Worm (Caenorhabditis elegans) whole organism, mixed stage, embryonic: ENCODE measurements around the gene mab-23.

ENCODE experiments used
- M03D4.4 ChIP-seq: sonication (generic microtip); optimal IDR thresholded peaks from 2 replicates; lab custom pipeline; 2017; ENCODE audit warnings: mild to moderate bottlenecking, missing genetic modification characterization, missing compliant biosample characterization
- ceh-39 ChIP-seq: fragments of 150-350 bp; optimal IDR thresholded peaks from 2 replicates; lab custom pipeline; 2014; ENCODE audit warnings: missing biosample characterization, missing genetic modification characterization
- ceh-43 ChIP-seq: fragments of 200-800 bp; sonication (Bioruptor generic); optimal IDR thresholded peaks from 2 replicates; lab custom pipeline; 2018; ENCODE audit warnings: mild to moderate bottlenecking, missing genetic modification characterization, moderate library complexity, missing compliant biosample characterization
- ceh-83 ChIP-seq: fragments of 200-800 bp; sonication (Bioruptor generic); optimal IDR thresholded peaks from 2 replicates; lab custom pipeline; 2018; ENCODE audit warnings: mild to moderate bottlenecking, missing genetic modification characterization, missing compliant biosample characterization
- ces-1 ChIP-seq: fragments of 150-350 bp; optimal IDR thresholded peaks from 2 replicates; lab custom pipeline; 2014; ENCODE audit warnings: missing biosample characterization, missing genetic modification reagents, missing genetic modification characterization
- cnd-1 ChIP-seq: fragments of 200-800 bp; sonication (Bioruptor generic); optimal IDR thresholded peaks from 2 replicates; lab custom pipeline; 2018; ENCODE audit warnings: mild to moderate bottlenecking, missing genetic modification characterization, missing compliant biosample characterization
- drap-1 ChIP-seq: fragments of 200-800 bp; sonication (Bioruptor generic); optimal IDR thresholded peaks from 3 replicates; lab custom pipeline; 2018; ENCODE audit warnings: mild to moderate bottlenecking, missing genetic modification characterization, missing compliant biosample characterization
- elt-1 ChIP-seq: sonication (generic microtip); optimal IDR thresholded peaks from 2 replicates; lab custom pipeline; 2017; ENCODE audit warnings: missing genetic modification characterization, mild to moderate bottlenecking, missing compliant biosample characterization, antibody characterized with exemption, moderate library complexity, borderline replicate concordance; ENCODE audit not compliant: insufficient read depth
- elt-3 ChIP-seq: fragments of 150-350 bp; optimal IDR thresholded peaks from 2 replicates; lab custom pipeline; 2014; ENCODE audit warnings: missing biosample characterization, missing genetic modification characterization
- flh-1 ChIP-seq: fragments of 200-800 bp; sonication (Bioruptor generic); optimal IDR thresholded peaks from 2 replicates; lab custom pipeline; 2018; ENCODE audit warnings: mild to moderate bottlenecking, missing genetic modification characterization, moderate library complexity, missing compliant biosample characterization
- ham-2 ChIP-seq: fragments of 200-800 bp; sonication (Bioruptor generic); optimal IDR thresholded peaks from 2 replicates; lab custom pipeline; 2018; ENCODE audit warnings: mild to moderate bottlenecking, missing genetic modification characterization, missing compliant biosample characterization
- hlh-1 ChIP-seq: fragments of 150-350 bp; optimal IDR thresholded peaks from 2 replicates; lab custom pipeline; 2014; ENCODE audit warnings: missing biosample characterization, missing genetic modification reagents, missing genetic modification characterization
- lin-13 ChIP-seq: fragments of 150-350 bp; optimal IDR thresholded peaks from 2 replicates; lab custom pipeline; 2014; ENCODE audit warnings: missing biosample characterization, missing genetic modification characterization
- lsy-2 ChIP-seq: fragments of 150-350 bp; optimal IDR thresholded peaks from 2 replicates; lab custom pipeline; 2014; ENCODE audit warnings: missing biosample characterization, missing genetic modification characterization
- mab-5 ChIP-seq: fragments of 150-350 bp; optimal IDR thresholded peaks from 2 replicates; lab custom pipeline; 2014; ENCODE audit warnings: missing biosample characterization, missing genetic modification characterization
- mep-1 ChIP-seq: fragments of 150-350 bp; optimal IDR thresholded peaks from 2 replicates; lab custom pipeline; 2017; ENCODE audit warnings: missing biosample characterization, missing genetic modification reagents, missing genetic modification characterization, inconsistent platforms
- mls-2 ChIP-seq: sonication (generic microtip); optimal IDR thresholded peaks from 2 replicates; lab custom pipeline; 2016; ENCODE audit warnings: mild to moderate bottlenecking, missing genetic modification characterization, moderate library complexity, missing compliant biosample characterization
- nhr-237 ChIP-seq: fragments of 150-350 bp; optimal IDR thresholded peaks from 2 replicates; lab custom pipeline; 2014; ENCODE audit warnings: missing biosample characterization, missing genetic modification characterization
- pha-4 ChIP-seq: fragments of 150-350 bp; optimal IDR thresholded peaks from 2 replicates; lab custom pipeline; 2018; ENCODE audit warnings: missing biosample characterization, missing genetic modification reagents, missing genetic modification characterization
- sem-2 ChIP-seq: fragments of 200-800 bp; sonication (Bioruptor generic); optimal IDR thresholded peaks from 2 replicates; lab custom pipeline; 2018; ENCODE audit warnings: mild to moderate bottlenecking, missing genetic modification characterization, missing compliant biosample characterization
- snpc-4 ChIP-seq: fragments of 150-350 bp; optimal IDR thresholded peaks from 2 replicates; lab custom pipeline; 2014; ENCODE audit warnings: missing biosample characterization, missing genetic modification characterization
- unc-120 ChIP-seq: sonication (generic microtip); optimal IDR thresholded peaks from 2 replicates; lab custom pipeline; 2017; ENCODE audit warnings: missing genetic modification characterization, missing compliant biosample characterization; ENCODE audit not compliant: poor library complexity, severe bottlenecking
- unc-39 ChIP-seq: fragments of 150-350 bp; optimal IDR thresholded peaks from 2 replicates; lab custom pipeline; 2014; ENCODE audit warnings: missing biosample characterization, missing genetic modification characterization
- unc-62 ChIP-seq: fragments of 150-350 bp; optimal IDR thresholded peaks from 2 replicates; lab custom pipeline; 2014; ENCODE audit warnings: missing biosample characterization, missing genetic modification reagents, missing genetic modification characterization
- zip-8 ChIP-seq: fragments of 150-350 bp; optimal IDR thresholded peaks from 2 replicates; lab custom pipeline; 2014; ENCODE audit warnings: missing biosample characterization, missing genetic modification characterization

mab-23 gene

ce11 chrV:10672601-10673000, 39.7 kb downstream of the mab-23 start:
- peak; percentile 2 for TF ChIP-seq ces-1
- TF ChIP-seq flh-1 (GFP tag; lab: Kevin White, UChicago), result no peak

ce11 chrV:10675978-10676377, 43.1 kb downstream of the mab-23 start:
- TF ChIP-seq pha-4 (tag; lab: Kevin White, UChicago) (no peak), cnd-1 (tag; lab: Kevin White, UChicago) (no peak), zip-8 (tag; lab: Kevin White, UChicago) (no peak), ceh-83 (GFP tag; lab: Kevin White, UChicago) (no peak), drap-1 (GFP tag; lab: Kevin White, UChicago) (no peak), unc-39 (tag; lab: Kevin White, UChicago) (no peak), elt-3 (tag; lab: Kevin White, UChicago) (no peak), ces-1 (peak; percentile 81)

- TF ChIP-seq ham-2 (GFP tag; lab: Kevin White, UChicago), result no peak
- TF ChIP-seq ces-1, result peak; percentile 8
Observed at ce11 chrV:10677459-10677858, 44.6 kb downstream of the mab-23 start.

- peak; percentile 23 for TF ChIP-seq ham-2 (GFP tag; lab: Kevin White, UChicago)
- TF ChIP-seq mab-5, result no peak
Observed at ce11 chrV:10679080-10679479, 46.2 kb downstream of the mab-23 start.

- TF ChIP-seq elt-1 (tag; lab: Kevin White, UChicago), result no peak
- no peak for TF ChIP-seq unc-39 (tag; lab: Kevin White, UChicago)
- TF ChIP-seq mab-5, result no peak
- TF ChIP-seq ces-1, result peak; percentile 68
- TF ChIP-seq lin-13 (tag; lab: Kevin White, UChicago), result no peak
- peak; percentile 83 for TF ChIP-seq lsy-2 (tag; lab: Kevin White, UChicago)
- TF ChIP-seq, all 35 proteins: peak for 2
Observed at ce11 chrV:10679990-10680602, 47.2 kb downstream of the mab-23 start.

ce11 chrV:10681117-10681959, 48.5 kb downstream of the mab-23 start:
- peak; percentile 67 for TF ChIP-seq unc-120
- TF ChIP-seq cnd-1 (tag; lab: Kevin White, UChicago), result no peak
- TF ChIP-seq ceh-83 (GFP tag; lab: Kevin White, UChicago), result peak; percentile 65
- TF ChIP-seq hlh-1 (tag; lab: Kevin White, UChicago), result no peak
- TF ChIP-seq, all 35 proteins: peak for 2

ce11 chrV:10682122-10682521, 49.3 kb downstream of the mab-23 start, which contains the start of gene gsp-1:
Gene gsp-1 (plus strand): TSS chrV:10682422.
- TF ChIP-seq mep-1 (tag; lab: Kevin White, UChicago), result no peak
- no peak for TF ChIP-seq mls-2
- TF ChIP-seq ces-1, result no peak
- no peak for TF ChIP-seq lsy-2 (tag; lab: Kevin White, UChicago)
- TF ChIP-seq flh-1 (GFP tag; lab: Kevin White, UChicago), result no peak
- TF ChIP-seq, all 35 proteins: peak for 0

ce11 chrV:10683458-10683857, 50.6 kb downstream of the mab-23 start:
- no peak for TF ChIP-seq sem-2 (GFP tag; lab: Kevin White, UChicago)
- no peak for TF ChIP-seq mab-5
- TF ChIP-seq ces-1, result no peak
- no peak for TF ChIP-seq ceh-39 (tag; lab: Kevin White, UChicago)
- TF ChIP-seq zip-8 (tag; lab: Kevin White, UChicago), result no peak
- TF ChIP-seq nhr-237 (tag; lab: Kevin White, UChicago), result no peak
- TF ChIP-seq ceh-43, result no peak
- TF ChIP-seq snpc-4, result no peak
- no peak for TF ChIP-seq M03D4.4
- no peak for TF ChIP-seq drap-1 (GFP tag; lab: Kevin White, UChicago)
- no peak for TF ChIP-seq pha-4 (tag; lab: Kevin White, UChicago)
- TF ChIP-seq elt-3 (tag; lab: Kevin White, UChicago), result no peak
- no peak for TF ChIP-seq unc-62 (GFP tag; lab: Kevin White, UChicago)
